Worm (Caenorhabditis elegans) whole organism, midembryonic: ENCODE data around the gene F53C11.4.

Source experiments
- T22C8.4 ChIP-seq: fragments of 200-800 bp; sonication (Bioruptor generic); IDR thresholded peaks from 2 replicates; pipeline ENCODE4 v1.3.6; 2022; ENCODE audit warnings: missing genetic modification characterization, missing compliant biosample characterization
- cog-1 ChIP-seq: sonication (generic microtip); optimal IDR thresholded peaks from 2 replicates; lab custom pipeline; 2016; ENCODE audit warnings: missing genetic modification characterization, missing compliant biosample characterization
- flt-1 ChIP-seq: fragments of 200-800 bp; sonication (Bioruptor generic); IDR thresholded peaks from 2 replicates; pipeline ENCODE4 v1.3.6; 2022; ENCODE audit warnings: missing genetic modification characterization, missing compliant biosample characterization
- klf-2 ChIP-seq: fragments of 200-800 bp; sonication (Bioruptor generic); conservative IDR thresholded peaks from 2 replicates; pipeline ENCODE4 v1.3.6; 2022; ENCODE audit warnings: missing genetic modification reagents, missing genetic modification characterization, missing compliant biosample characterization
- med-1 ChIP-seq: sonication (generic microtip); optimal IDR thresholded peaks from 2 replicates; lab custom pipeline; 2017; ENCODE audit warnings: missing genetic modification characterization, mild to moderate bottlenecking, missing compliant biosample characterization, antibody characterized with exemption, missing genetic modification reagents; ENCODE audit not compliant: insufficient read depth
- ref-1 ChIP-seq: fragments of 200-800 bp; sonication (Bioruptor generic); conservative IDR thresholded peaks from 2 replicates; pipeline ENCODE4 v1.3.6; 2022; ENCODE audit warnings: missing genetic modification reagents, missing genetic modification characterization, missing compliant biosample characterization
- tab-1 ChIP-seq: fragments of 200-800 bp; sonication (Bioruptor generic); IDR thresholded peaks from 2 replicates; pipeline ENCODE4 v1.3.6; 2022; ENCODE audit warnings: missing genetic modification characterization, missing compliant biosample characterization
- ztf-23 ChIP-seq: fragments of 200-800 bp; sonication (Bioruptor generic); IDR thresholded peaks from 2 replicates; pipeline ENCODE4 v1.3.6; 2022; ENCODE audit warnings: missing genetic modification reagents, missing genetic modification characterization, missing compliant biosample characterization
- ztf-29 ChIP-seq: fragments of 200-800 bp; sonication (Bioruptor generic); IDR thresholded peaks from 2 replicates; pipeline ENCODE4 v1.3.6; 2022; ENCODE audit warnings: missing genetic modification reagents, missing genetic modification characterization, missing compliant biosample characterization

Gene F53C11.4

DNA sequence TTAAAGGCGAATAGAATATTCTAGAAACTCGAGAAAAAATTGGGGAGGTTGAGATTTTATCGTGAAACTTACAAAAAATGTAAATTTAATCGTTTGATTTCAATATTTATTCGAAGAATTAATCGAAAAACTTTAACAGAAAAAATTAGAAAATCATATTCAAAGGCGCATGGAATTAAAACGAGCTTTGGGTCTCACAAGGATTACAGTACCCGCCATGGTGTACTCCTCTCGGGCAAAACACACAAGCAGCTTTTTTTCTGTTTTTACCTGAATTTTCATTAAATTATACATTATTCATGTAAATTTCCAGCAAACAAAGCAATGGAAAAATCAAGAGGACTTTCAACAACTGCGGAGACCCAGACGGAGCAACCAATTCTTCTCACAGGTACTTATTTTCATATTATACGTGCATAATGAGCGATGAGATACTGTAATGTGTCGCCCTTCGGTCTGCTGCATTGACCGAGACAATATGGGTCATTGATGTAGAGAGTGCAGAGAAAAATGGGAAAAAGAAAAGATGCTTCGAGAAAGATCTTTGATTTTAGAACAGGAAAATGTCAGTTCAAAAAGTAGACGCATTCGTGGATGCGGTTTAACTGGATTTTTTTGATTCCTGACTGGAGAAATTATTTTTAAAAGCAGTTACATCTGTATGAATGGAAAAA lies at the start of gene F53C11.4, which contains the start of gene F53C11.5:
Gene F53C11.4 (minus strand): TSS at position 128 of the 674 bp plus-strand sequence.
Gene F53C11.5 (plus strand): TSS at position 325 of the 674 bp plus-strand sequence.
- TF ChIP-seq ztf-23 (GFP tag; lab: Robert Waterston, UW) (no peak), T22C8.4 (no peak), flt-1 (GFP tag; lab: Robert Waterston, UW) (no peak), cog-1 (no peak), ztf-29 (no peak), tab-1 (GFP tag; lab: Robert Waterston, UW) (no peak)

DNA sequence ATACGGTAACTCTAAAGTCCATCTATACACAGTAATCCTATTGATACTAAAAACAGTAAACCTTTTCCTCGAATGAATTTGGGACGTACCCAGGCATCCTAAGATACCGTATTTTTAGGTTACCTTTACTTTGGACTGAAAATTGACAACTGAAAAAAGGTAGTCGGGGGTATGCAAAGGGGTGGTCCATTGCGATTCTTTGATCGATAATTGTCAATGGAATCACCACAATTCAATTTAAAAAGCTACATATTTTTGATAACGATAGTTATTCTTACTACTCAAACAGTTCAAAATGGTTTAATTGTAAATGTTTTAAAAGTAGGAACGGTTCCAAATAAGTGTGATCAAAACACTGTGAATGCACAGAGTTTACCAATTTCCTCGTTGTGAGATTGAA lies 46.8 kb upstream of the F53C11.4 start, which contains the start of gene srx-129:
Gene srx-129 (plus strand): TSS at position 301 of the 400 bp plus-strand sequence.
- no peak for TF ChIP-seq ztf-23 (GFP tag; lab: Robert Waterston, UW)
- TF ChIP-seq flt-1 (GFP tag; lab: Robert Waterston, UW): no peak
- no peak for TF ChIP-seq cog-1
- no peak for TF ChIP-seq ztf-29
- no peak for TF ChIP-seq T22C8.4
- no peak for TF ChIP-seq klf-2 (GFP tag; lab: Robert Waterston, UW)
- no peak for TF ChIP-seq ref-1 (GFP tag; lab: Robert Waterston, UW)
- TF ChIP-seq tab-1 (GFP tag; lab: Robert Waterston, UW): no peak
- no peak for TF ChIP-seq med-1 (GFP tag; lab: Kevin White, UChicago)

DNA sequence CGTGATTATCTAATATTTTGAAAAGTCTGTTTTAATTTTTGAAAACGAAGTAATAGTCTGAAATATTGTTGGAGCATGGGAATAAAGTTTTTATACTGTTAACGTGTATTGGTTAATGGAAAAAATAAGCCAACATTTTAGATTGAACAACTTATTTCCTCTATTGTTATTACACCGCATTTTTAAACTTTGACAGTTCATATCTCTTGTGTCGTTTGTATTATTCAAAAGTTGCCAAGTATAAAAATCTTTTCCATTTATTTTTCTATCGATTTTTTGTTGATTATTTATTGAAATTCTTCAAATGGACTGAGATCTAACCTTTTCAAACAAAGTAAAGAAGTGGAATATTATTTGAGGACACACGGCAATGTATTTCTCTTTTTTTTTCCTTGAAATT lies 43.7 kb upstream of the F53C11.4 start, which contains the start of gene str-165:
Gene str-165 (plus strand): TSS at position 301 of the 400 bp plus-strand sequence.
- TF ChIP-seq tab-1 (GFP tag; lab: Robert Waterston, UW) (no peak), T22C8.4 (no peak), klf-2 (GFP tag; lab: Robert Waterston, UW) (no peak), flt-1 (GFP tag; lab: Robert Waterston, UW) (no peak), med-1 (GFP tag; lab: Kevin White, UChicago) (no peak), cog-1 (no peak), ref-1 (GFP tag; lab: Robert Waterston, UW) (no peak), ztf-29 (no peak), ztf-23 (GFP tag; lab: Robert Waterston, UW) (no peak)

DNA sequence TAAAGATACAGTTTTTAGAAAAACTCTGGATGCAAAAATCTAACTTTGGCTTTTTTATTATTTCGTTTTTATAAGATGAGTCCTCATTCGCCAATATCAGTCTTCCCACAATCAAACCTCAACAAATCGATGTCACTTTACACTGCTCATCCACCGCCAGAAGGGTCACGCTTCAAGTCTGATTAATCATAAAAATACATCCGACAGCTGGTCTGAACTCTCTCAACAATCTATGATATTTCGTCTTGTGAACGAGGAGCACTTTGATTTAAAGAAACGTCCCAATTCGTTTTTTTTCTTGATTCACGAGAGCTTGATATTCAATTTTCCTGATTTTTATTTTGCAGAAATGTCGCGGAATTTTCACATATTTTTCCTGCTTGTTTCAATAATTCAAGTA lies 40.8 kb upstream of the F53C11.4 start, which contains the start of gene nrf-5:
Gene nrf-5 (plus strand): TSS at position 348 of the 400 bp plus-strand sequence.
- no peak for TF ChIP-seq ztf-29
- TF ChIP-seq cog-1: no peak
- TF ChIP-seq med-1 (GFP tag; lab: Kevin White, UChicago): no peak
- no peak for TF ChIP-seq ztf-23 (GFP tag; lab: Robert Waterston, UW)
- no peak for TF ChIP-seq klf-2 (GFP tag; lab: Robert Waterston, UW)
- TF ChIP-seq T22C8.4: no peak
- no peak for TF ChIP-seq flt-1 (GFP tag; lab: Robert Waterston, UW)
- TF ChIP-seq tab-1 (GFP tag; lab: Robert Waterston, UW): no peak
- no peak for TF ChIP-seq ref-1 (GFP tag; lab: Robert Waterston, UW)

DNA sequence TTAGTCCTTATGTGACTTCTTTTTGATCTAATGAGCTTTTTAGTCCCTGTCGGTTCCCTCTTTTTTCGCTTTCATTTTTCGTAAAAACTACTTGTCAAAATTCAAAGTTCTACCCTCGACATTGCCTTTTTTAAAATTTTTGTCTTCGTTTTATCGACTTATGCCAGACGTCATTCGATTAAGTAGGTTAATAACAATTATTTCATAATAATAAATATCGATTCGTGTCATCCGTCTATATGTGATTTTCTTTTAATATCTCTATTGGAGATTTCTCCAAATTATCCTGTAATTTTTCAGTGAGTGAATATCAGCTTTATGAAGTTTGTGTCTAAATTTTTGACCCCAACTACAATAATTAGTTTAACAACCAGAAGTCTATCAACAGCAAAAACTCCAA lies 35.6 kb upstream of the F53C11.4 start, which contains the start of gene hpo-31:
Gene hpo-31 (plus strand): TSS at position 301 of the 400 bp plus-strand sequence.
- TF ChIP-seq cog-1 (no peak), ztf-23 (GFP tag; lab: Robert Waterston, UW) (no peak), ztf-29 (no peak), tab-1 (GFP tag; lab: Robert Waterston, UW) (no peak), T22C8.4 (no peak), ref-1 (GFP tag; lab: Robert Waterston, UW) (no peak)

DNA sequence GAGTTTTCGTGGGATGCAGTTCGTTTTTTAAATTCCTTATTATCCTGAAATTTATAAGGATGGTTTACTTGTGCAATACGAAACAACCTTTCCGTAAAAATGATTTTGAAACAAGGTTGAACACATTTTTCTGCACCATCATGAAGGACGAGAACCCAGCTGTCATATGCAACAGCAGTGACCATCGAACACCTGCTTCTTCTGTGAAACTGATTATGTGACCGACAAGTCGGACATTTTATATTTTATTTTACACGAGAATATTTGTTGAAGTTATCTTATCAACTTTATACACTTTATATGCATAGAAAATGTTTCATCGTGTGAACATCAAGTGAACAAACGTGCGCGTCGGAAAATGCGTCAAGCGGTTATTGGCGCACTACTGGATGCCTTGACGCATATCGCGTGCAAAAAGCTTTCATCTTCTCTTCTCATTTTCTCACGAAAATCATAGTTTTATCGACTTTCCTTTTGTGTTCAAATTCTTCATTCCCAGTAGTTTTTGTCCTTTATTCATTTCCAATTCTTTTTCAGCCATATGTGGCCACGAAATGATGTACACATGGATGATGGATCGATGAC lies 31.8 kb upstream of the F53C11.4 start, which contains the start of gene sel-10:
Gene sel-10 (plus strand): TSS at position 538 of the 585 bp plus-strand sequence.
- TF ChIP-seq ref-1 (GFP tag; lab: Robert Waterston, UW): no peak
- TF ChIP-seq flt-1 (GFP tag; lab: Robert Waterston, UW): no peak
- no peak for TF ChIP-seq ztf-23 (GFP tag; lab: Robert Waterston, UW)
- TF ChIP-seq med-1 (GFP tag; lab: Kevin White, UChicago): no peak
- TF ChIP-seq cog-1: peak; percentile 7
- no peak for TF ChIP-seq T22C8.4
- no peak for TF ChIP-seq ztf-29
- TF ChIP-seq tab-1 (GFP tag; lab: Robert Waterston, UW): no peak

DNA sequence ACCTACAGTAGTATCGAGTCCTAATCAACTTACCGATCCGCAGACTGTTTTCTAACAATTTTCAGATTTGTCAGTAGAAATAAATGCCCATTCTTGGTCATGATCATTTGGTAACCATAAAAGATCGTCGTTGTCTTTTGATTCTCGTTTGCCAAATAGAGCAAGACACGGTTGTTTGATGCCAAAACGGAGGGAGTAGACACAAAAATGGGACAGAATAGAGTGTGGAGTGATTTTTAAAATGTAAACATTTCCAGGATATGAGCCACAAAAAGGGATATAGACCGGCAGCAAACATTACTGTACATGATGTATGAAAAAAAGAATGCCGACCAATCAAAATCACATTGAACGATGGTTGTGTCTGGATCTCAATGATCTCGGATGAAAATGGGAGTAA lies 29.7 kb upstream of the F53C11.4 start, which contains the start of gene F55B12.2:
Gene F55B12.2 (minus strand): TSS at position 101 of the 400 bp plus-strand sequence.
- TF ChIP-seq T22C8.4 (no peak), ztf-29 (no peak), med-1 (GFP tag; lab: Kevin White, UChicago) (no peak)

DNA sequence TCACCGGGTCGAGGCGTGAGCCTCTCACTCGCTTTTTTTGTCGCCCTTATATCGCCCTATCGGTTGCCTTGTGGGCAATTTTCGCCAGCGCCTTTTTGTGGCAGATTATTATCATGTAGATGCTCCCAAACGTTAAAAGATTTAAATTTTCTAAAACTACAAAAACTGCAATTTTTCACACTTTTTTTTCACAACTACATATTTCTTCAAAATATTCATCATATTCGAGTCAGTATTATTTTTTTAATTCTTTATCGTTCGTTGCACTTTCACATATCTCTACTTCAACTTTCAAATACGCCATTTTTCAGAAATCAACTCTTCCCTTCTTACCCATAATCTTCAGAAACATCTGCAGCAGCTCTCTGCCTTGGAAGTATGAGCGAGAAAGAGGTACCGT lies 25.8 kb upstream of the F53C11.4 start, which contains the start of gene ceh-24:
Gene ceh-24 (plus strand): TSS at position 301 of the 400 bp plus-strand sequence.
- TF ChIP-seq flt-1 (GFP tag; lab: Robert Waterston, UW) (no peak), T22C8.4 (no peak), ref-1 (GFP tag; lab: Robert Waterston, UW) (no peak), cog-1 (no peak), tab-1 (GFP tag; lab: Robert Waterston, UW) (no peak), klf-2 (GFP tag; lab: Robert Waterston, UW) (no peak), med-1 (GFP tag; lab: Kevin White, UChicago) (no peak), ztf-29 (no peak), ztf-23 (GFP tag; lab: Robert Waterston, UW) (no peak)

DNA sequence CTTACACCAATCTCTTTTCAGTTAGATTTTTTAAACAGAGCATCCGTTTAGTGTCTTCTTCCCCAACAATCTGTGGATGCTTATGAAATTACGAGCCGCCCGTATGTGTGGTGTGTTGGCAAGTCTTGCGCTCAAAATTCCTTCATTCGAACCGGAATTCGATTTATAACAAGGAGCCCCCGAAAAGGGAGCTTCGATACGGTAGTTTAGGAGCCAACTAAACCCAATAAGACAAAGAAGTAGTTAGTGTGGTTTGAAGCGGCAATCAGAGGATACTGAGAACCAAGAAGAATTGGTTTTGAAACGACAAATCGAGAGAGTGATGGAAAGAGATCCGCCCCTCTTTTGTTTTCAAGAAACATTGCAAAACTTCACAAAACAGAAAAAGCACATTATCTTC lies 25.2 kb upstream of the F53C11.4 start:
- TF ChIP-seq cog-1: no peak
- no peak for TF ChIP-seq T22C8.4
- no peak for TF ChIP-seq ztf-23 (GFP tag; lab: Robert Waterston, UW)
- no peak for TF ChIP-seq klf-2 (GFP tag; lab: Robert Waterston, UW)
- no peak for TF ChIP-seq ztf-29
- TF ChIP-seq med-1 (GFP tag; lab: Kevin White, UChicago): no peak
- TF ChIP-seq flt-1 (GFP tag; lab: Robert Waterston, UW): no peak
- no peak for TF ChIP-seq ref-1 (GFP tag; lab: Robert Waterston, UW)
